Fruit fly (Drosophila melanogaster) whole organism, embryonic: ENCODE results near the gene mia.

Experiments
- Atf3 ChIP-seq: fragments of 200-800 bp; sonication (Bioruptor generic); optimal IDR thresholded peaks from 3 replicates; lab custom pipeline; 2016; ENCODE audit warnings: missing biosample characterization, missing genetic modification characterization
- BEAF-32 ChIP-seq: fragments of 200-800 bp; sonication (Bioruptor generic); optimal IDR thresholded peaks from 3 replicates; lab custom pipeline; 2017; ENCODE audit warnings: missing biosample characterization, missing genetic modification characterization, mild to moderate bottlenecking, moderate library complexity, missing genetic modification reagents
- CG11398 ChIP-seq: fragments of 200-800 bp; sonication (Bioruptor generic); optimal IDR thresholded peaks from 2 replicates; lab custom pipeline; 2016; ENCODE audit warnings: missing biosample characterization, missing genetic modification characterization
- CG11456 ChIP-seq: fragments of 200-800 bp; sonication (Bioruptor generic); IDR thresholded peaks from 3 replicates; pipeline ENCODE4 v1.3.6; 2022; ENCODE audit warnings: missing biosample characterization, missing genetic modification characterization
- CG12219 ChIP-seq: fragments of 200-800 bp; sonication (Bioruptor generic); optimal IDR thresholded peaks from 3 replicates; lab custom pipeline; 2018; ENCODE audit warnings: missing biosample characterization, mild to moderate bottlenecking, missing genetic modification characterization
- CG13624 ChIP-seq: fragments of 200-800 bp; sonication (Bioruptor generic); optimal IDR thresholded peaks from 2 replicates; lab custom pipeline; 2016; ENCODE audit warnings: missing biosample characterization, missing genetic modification characterization
- CG13775 ChIP-seq: fragments of 200-800 bp; sonication (Bioruptor generic); optimal IDR thresholded peaks from 3 replicates; lab custom pipeline; 2017; ENCODE audit warnings: missing biosample characterization, mild to moderate bottlenecking, missing genetic modification characterization
- CG14050 ChIP-seq: fragments of 200-800 bp; sonication (Bioruptor generic); IDR thresholded peaks from 3 replicates; pipeline ENCODE4 v1.3.6; 2022; ENCODE audit warnings: missing biosample characterization, missing genetic modification characterization
- CG15269 ChIP-seq: fragments of 200-800 bp; sonication (Bioruptor generic); optimal IDR thresholded peaks from 2 replicates; lab custom pipeline; 2018; ENCODE audit warnings: missing biosample characterization, mild to moderate bottlenecking, missing genetic modification characterization, moderate library complexity
- CG1529 ChIP-seq: fragments of 200-800 bp; sonication (Bioruptor generic); optimal IDR thresholded peaks from 3 replicates; lab custom pipeline; 2018; ENCODE audit warnings: missing biosample characterization, missing genetic modification characterization
- CG15696 ChIP-seq: fragments of 200-800 bp; sonication (Bioruptor generic); optimal IDR thresholded peaks from 2 replicates; lab custom pipeline; 2019; ENCODE audit warnings: missing biosample characterization, mild to moderate bottlenecking, missing genetic modification characterization, moderate library complexity
- CG16779 ChIP-seq: fragments of 200-800 bp; sonication (Bioruptor generic); IDR thresholded peaks from 2 replicates; pipeline ENCODE4 v1.3.6; 2022; ENCODE audit warnings: missing biosample characterization, missing genetic modification characterization
- CG16863 ChIP-seq: fragments of 200-800 bp; sonication (Bioruptor generic); optimal IDR thresholded peaks from 3 replicates; lab custom pipeline; 2016; ENCODE audit warnings: missing biosample characterization, missing genetic modification characterization
- CG17186 ChIP-seq: fragments of 200-800 bp; sonication (Bioruptor generic); optimal IDR thresholded peaks from 3 replicates; lab custom pipeline; 2017; ENCODE audit warnings: missing biosample characterization, missing genetic modification reagents, missing genetic modification characterization
- CG17385 ChIP-seq: fragments of 200-800 bp; sonication (Bioruptor generic); optimal IDR thresholded peaks from 3 replicates; lab custom pipeline; 2018; ENCODE audit warnings: missing biosample characterization, mild to moderate bottlenecking, missing genetic modification characterization
- CG18619 ChIP-seq: fragments of 200-800 bp; sonication (Bioruptor generic); optimal IDR thresholded peaks from 3 replicates; lab custom pipeline; 2017; ENCODE audit warnings: missing biosample characterization, mild to moderate bottlenecking, missing genetic modification characterization
- CG4328 ChIP-seq: fragments of 200-800 bp; sonication (Bioruptor generic); optimal IDR thresholded peaks from 3 replicates; lab custom pipeline; 2017; ENCODE audit warnings: missing biosample characterization, missing genetic modification reagents, missing genetic modification characterization
- CG6683 ChIP-seq: fragments of 200-800 bp; sonication (Bioruptor generic); optimal IDR thresholded peaks from 2 replicates; lab custom pipeline; 2017; ENCODE audit warnings: missing biosample characterization, mild to moderate bottlenecking, missing genetic modification characterization, missing genetic modification reagents
- CG6765 ChIP-seq: fragments of 200-800 bp; sonication (Bioruptor generic); optimal IDR thresholded peaks from 3 replicates; lab custom pipeline; 2017; ENCODE audit warnings: missing biosample characterization, mild to moderate bottlenecking, missing genetic modification characterization
- CG7357 ChIP-seq: fragments of 200-800 bp; sonication (Bioruptor generic); IDR thresholded peaks from 3 replicates; pipeline ENCODE4 v1.3.6; 2022; ENCODE audit warnings: missing biosample characterization, missing genetic modification characterization
- CG7963 ChIP-seq: fragments of 200-800 bp; sonication (Bioruptor generic); IDR thresholded peaks from 3 replicates; pipeline ENCODE4 v1.3.6; 2022; ENCODE audit warnings: missing biosample characterization, missing genetic modification characterization; ENCODE audit not compliant: partially characterized antibody
- CG8290 ChIP-seq, 3 experiments: fragments of 200-800 bp; sonication (Bioruptor generic); optimal IDR thresholded peaks; 2 replicates each; lab custom pipeline; 2016 to 2019; ENCODE audit warnings: missing biosample characterization in 3 of 3, missing genetic modification characterization in 3 of 3, mild to moderate bottlenecking in 2 of 3, moderate library complexity in 1 of 3
- Nf-YC ChIP-seq: fragments of 200-800 bp; optimal IDR thresholded peaks from 3 replicates; lab custom pipeline; 2019; ENCODE audit warnings: missing biosample characterization, mild to moderate bottlenecking, missing genetic modification characterization, moderate library complexity
- Oaz ChIP-seq: fragments of 200-800 bp; sonication (Bioruptor generic); IDR thresholded peaks from 2 replicates; pipeline ENCODE4 v1.3.6; 2022; ENCODE audit warnings: missing biosample characterization, missing genetic modification characterization
- Oli ChIP-seq: fragments of 200-800 bp; sonication (Bioruptor generic); optimal IDR thresholded peaks from 2 replicates; lab custom pipeline; 2018; ENCODE audit warnings: missing biosample characterization, mild to moderate bottlenecking, missing genetic modification characterization, moderate library complexity
- Scr ChIP-seq: fragments of 200-800 bp; sonication (Bioruptor generic); IDR thresholded peaks from 2 replicates; pipeline ENCODE4 v1.3.6; 2022; ENCODE audit warnings: missing biosample characterization, missing genetic modification characterization; ENCODE audit not compliant: partially characterized antibody
- Six4 ChIP-seq: fragments of 200-800 bp; sonication (Bioruptor generic); optimal IDR thresholded peaks from 2 replicates; lab custom pipeline; 2016; ENCODE audit warnings: missing biosample characterization, missing genetic modification characterization
- Sox100B ChIP-seq: fragments of 200-800 bp; sonication (Bioruptor generic); optimal IDR thresholded peaks from 3 replicates; lab custom pipeline; 2018; ENCODE audit warnings: missing biosample characterization, mild to moderate bottlenecking, missing genetic modification characterization
- Sox102F ChIP-seq: fragments of 200-800 bp; sonication (Bioruptor generic); optimal IDR thresholded peaks from 2 replicates; lab custom pipeline; 2018; ENCODE audit warnings: missing biosample characterization, mild to moderate bottlenecking, missing genetic modification characterization, moderate library complexity
- Sry-β ChIP-seq: fragments of 200-800 bp; sonication (Bioruptor generic); optimal IDR thresholded peaks from 2 replicates; lab custom pipeline; 2018; ENCODE audit warnings: missing biosample characterization, mild to moderate bottlenecking, missing genetic modification characterization, moderate library complexity
- Taf1 ChIP-seq: fragments of 200-800 bp; sonication (Bioruptor generic); IDR thresholded peaks from 2 replicates; pipeline ENCODE4 v1.3.6; 2022; ENCODE audit warnings: missing biosample characterization, missing genetic modification characterization
- Trl ChIP-seq, 3 experiments: fragments of >200 bp in 2 of 3; fragments of 200-800 bp in 1 of 3; sonication (Bioruptor generic) in 1 of 3; optimal IDR thresholded peaks; 2 replicates in 1 of 3; 3 replicates in 2 of 3; lab custom pipeline; 2016 to 2017; ENCODE audit warnings: missing biosample characterization in 1 of 3, missing genetic modification characterization in 1 of 3
- Xbp1 ChIP-seq: fragments of 200-800 bp; sonication (Bioruptor generic); optimal IDR thresholded peaks from 3 replicates; lab custom pipeline; 2016; ENCODE audit warnings: missing biosample characterization, mild to moderate bottlenecking, missing genetic modification characterization
- amos ChIP-seq: fragments of 200-800 bp; sonication (Bioruptor generic); IDR thresholded peaks from 2 replicates; pipeline ENCODE4 v1.3.6; 2022; ENCODE audit warnings: missing biosample characterization, missing genetic modification characterization; ENCODE audit not compliant: partially characterized antibody
- br ChIP-seq: fragments of >200 bp; optimal IDR thresholded peaks from 2 replicates; lab custom pipeline; 2017
- cas ChIP-seq: fragments of 200-800 bp; sonication (Bioruptor generic); IDR thresholded peaks from 2 replicates; pipeline ENCODE4 v1.3.6; 2022; ENCODE audit warnings: missing biosample characterization, missing genetic modification characterization
- chm ChIP-seq: fragments of 200-800 bp; sonication (Bioruptor generic); IDR thresholded peaks from 2 replicates; pipeline ENCODE4 v1.3.6; 2022; ENCODE audit warnings: missing biosample characterization, missing genetic modification characterization
- gfzf ChIP-seq: fragments of 200-800 bp; sonication (Bioruptor generic); optimal IDR thresholded peaks from 2 replicates; lab custom pipeline; 2016; ENCODE audit warnings: missing biosample characterization, mild to moderate bottlenecking, missing genetic modification characterization, moderate library complexity
- grau ChIP-seq: fragments of 200-800 bp; optimal IDR thresholded peaks from 3 replicates; lab custom pipeline; 2019; ENCODE audit warnings: missing biosample characterization, mild to moderate bottlenecking, missing genetic modification characterization, moderate library complexity
- jumu ChIP-seq: fragments of 200-800 bp; sonication (Bioruptor generic); optimal IDR thresholded peaks from 3 replicates; lab custom pipeline; 2016; ENCODE audit warnings: missing biosample characterization, missing genetic modification characterization
- kni ChIP-seq: fragments of 200-800 bp; sonication (Bioruptor generic); optimal IDR thresholded peaks from 3 replicates; lab custom pipeline; 2017; ENCODE audit warnings: mild to moderate bottlenecking, missing biosample characterization, missing genetic modification reagents, missing genetic modification characterization
- lilli ChIP-seq: fragments of 200-800 bp; sonication (Bioruptor generic); optimal IDR thresholded peaks from 3 replicates; lab custom pipeline; 2016; ENCODE audit warnings: missing biosample characterization, missing genetic modification characterization
- maf-S ChIP-seq: fragments of 200-800 bp; sonication (Bioruptor generic); optimal IDR thresholded peaks from 2 replicates; lab custom pipeline; 2016; ENCODE audit warnings: missing biosample characterization, missing genetic modification characterization
- odd ChIP-seq: fragments of 200-800 bp; sonication (Bioruptor generic); optimal IDR thresholded peaks from 2 replicates; lab custom pipeline; 2017; ENCODE audit warnings: missing biosample characterization, mild to moderate bottlenecking, missing genetic modification characterization
- pita ChIP-seq: fragments of 200-800 bp; sonication (Bioruptor generic); optimal IDR thresholded peaks from 2 replicates; lab custom pipeline; 2017; ENCODE audit warnings: missing biosample characterization, mild to moderate bottlenecking, missing genetic modification characterization
- schlank ChIP-seq: fragments of 200-800 bp; sonication (Bioruptor generic); optimal IDR thresholded peaks from 2 replicates; lab custom pipeline; 2018; ENCODE audit warnings: missing biosample characterization, mild to moderate bottlenecking, missing genetic modification characterization
- slp2 ChIP-seq: fragments of 200-800 bp; sonication (Bioruptor generic); optimal IDR thresholded peaks from 2 replicates; lab custom pipeline; 2016; ENCODE audit warnings: missing biosample characterization, missing genetic modification characterization
- tna ChIP-seq: fragments of 200-800 bp; sonication (Bioruptor generic); IDR thresholded peaks from 2 replicates; pipeline ENCODE4 v1.3.6; 2022; ENCODE audit warnings: missing biosample characterization, missing genetic modification characterization; ENCODE audit not compliant: partially characterized antibody
- zen2 ChIP-seq: fragments of 200-800 bp; sonication (Bioruptor generic); IDR thresholded peaks from 3 replicates; pipeline ENCODE4 v1.3.6; 2022; ENCODE audit warnings: missing biosample characterization, missing genetic modification characterization; ENCODE audit not compliant: partially characterized antibody

mia gene

dm6 chr3R:5547464-5547943, 3.5 kb downstream of the mia start, which contains the start of gene CG2519 (continued):
- TF ChIP-seq Xbp1 (GFP tag; lab: Kevin White, UChicago) (peak; percentile 74), CG11456 (GFP tag; lab: Robert Waterston, UW) (peak; percentile 85), Sry-β (GFP tag; lab: Kevin White, UChicago) (peak; percentile 74), CG17186 (peak; percentile 15), Sox100B (GFP tag; lab: Kevin White, UChicago) (no peak), CG13624 (GFP tag; lab: Kevin White, UChicago) (peak; percentile 92), cas (GFP tag; lab: Robert Waterston, UW) (peak; percentile 33; the same call in 1 of the 2 replicates), Scr (peak; percentile 92), amos (GFP tag; lab: Robert Waterston, UW) (peak; percentile 98), CG15269 (tag; lab: Kevin White, UChicago) (no peak), grau (tag; lab: Kevin White, UChicago) (no peak), CG15696 (peak; percentile 29), slp2 (peak; percentile 57), chm (GFP tag; lab: Robert Waterston, UW) (no peak; the same call in 1 of the 2 replicates), lilli (GFP tag; lab: Kevin White, UChicago) (peak; percentile 77), maf-S (GFP tag; lab: Kevin White, UChicago) (peak; percentile 16), CG6683 (GFP tag; lab: Kevin White, UChicago) (peak; percentile 15), Nf-YC (no peak), Oli (tag; lab: Kevin White, UChicago) (no peak), kni (GFP tag; lab: Kevin White, UChicago) (no peak), CG6765 (GFP tag; lab: Kevin White, UChicago) (no peak), CG17385 (GFP tag; lab: Kevin White, UChicago) (no peak), Six4 (GFP tag; lab: Kevin White, UChicago) (peak; percentile 51), CG16779 (GFP tag; lab: Robert Waterston, UW) (no peak), Atf3 (GFP tag; lab: Kevin White, UChicago) (peak; percentile 41), CG12219 (no peak), gfzf (GFP tag; lab: Kevin White, UChicago) (peak; percentile 42), zen2 (GFP tag; lab: Robert Waterston, UW) (peak; percentile 80; the same call in 2 of the 3 replicates), tna (peak; percentile 90), CG4328 (peak; percentile 14), CG11398 (no peak), odd (GFP tag; lab: Kevin White, UChicago) (no peak), Taf1 (GFP tag; lab: Robert Waterston, UW) (no peak), schlank (tag; lab: Kevin White, UChicago) (no peak), CG14050 (peak; percentile 14; the same call in 1 of the 3 replicates), Oaz (GFP tag; lab: Robert Waterston, UW) (no peak), CG1529 (GFP tag; lab: Kevin White, UChicago) (no peak), pita (GFP tag; lab: Kevin White, UChicago) (no peak), br (lab: Kevin White, UChicago) (no peak), CG13775 (GFP tag; lab: Kevin White, UChicago) (peak; percentile 50), CG7963 (GFP tag; lab: Robert Waterston, UW) (peak; percentile 89), CG8290 (GFP tag; optimal IDR thresholded peaks at IDR 0.05; lab: Kevin White, UChicago) (peak; percentile 44), CG8290 (tag; optimal IDR thresholded peaks at IDR 0.05; lab: Kevin White, UChicago) (no peak), CG18619 (peak; percentile 15), CG7357 (GFP tag; lab: Robert Waterston, UW) (no peak), CG16863 (GFP tag; lab: Kevin White, UChicago) (peak; percentile 34), Sox102F (GFP tag; lab: Kevin White, UChicago) (no peak), Trl (optimal IDR thresholded peaks at IDR 0.05; lab: Kevin White, UChicago) (no peak), Trl (GFP tag; optimal IDR thresholded peaks at IDR 0.05; lab: Kevin White, UChicago) (peak; percentile 61), jumu (GFP tag; lab: Kevin White, UChicago) (peak; percentile 62), BEAF-32 (GFP tag; lab: Kevin White, UChicago) (peak; percentile 94)
